Worm (Caenorhabditis elegans): Measurements from ENCODE around the gene C06E1.11.

The C06E1.11 gene

ce11 chrIII:8621002-8621401, 4.5 kb upstream of the C06E1.11 start:
- TF ChIP-seq nfya-1 (tag; optimal IDR thresholded peaks at IDR 0.05) (peak; percentile 18), sox-2 (GFP tag; IDR thresholded peaks at IDR 0.05) (no peak), mec-3 (tag; optimal IDR thresholded peaks at IDR 0.05; ENCODE audit: borderline replicate concordance) (no peak), nhr-232 (tag; optimal IDR thresholded peaks at IDR 0.05) (no peak), ceh-2 (tag; optimal IDR thresholded peaks at IDR 0.05) (no peak)

DNA sequence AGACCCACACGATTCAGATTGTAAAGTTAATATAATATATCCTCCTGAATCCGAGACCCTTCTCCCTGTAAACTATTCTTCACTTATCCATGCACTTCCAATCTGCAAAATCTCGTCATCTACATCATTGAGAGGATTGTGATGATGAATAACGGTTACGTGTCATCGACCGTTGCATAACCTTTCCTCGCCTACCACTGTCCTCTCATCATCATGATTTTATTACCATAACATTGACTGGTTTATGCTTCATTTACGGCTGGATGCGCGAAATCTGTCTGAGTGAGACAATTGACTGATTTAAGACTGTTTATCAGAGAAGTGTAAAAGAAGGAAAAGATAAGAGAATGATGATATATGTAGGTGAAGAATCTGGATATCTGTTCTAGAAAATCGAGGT, 3.8 kb upstream of the C06E1.11 start:
- no peak for TF ChIP-seq eyg-1 (tag; optimal IDR thresholded peaks at IDR 0.05)
- no peak for TF ChIP-seq npax-4 (tag; optimal IDR thresholded peaks at IDR 0.05)
- no peak for TF ChIP-seq ceh-22 (tag; optimal IDR thresholded peaks at IDR 0.05)
- no peak for TF ChIP-seq ceh-48 (tag; optimal IDR thresholded peaks at IDR 0.05)
- no peak for TF ChIP-seq hlh-30 (tag; optimal IDR thresholded peaks at IDR 0.05; ENCODE audit: insufficient read depth)
- TF ChIP-seq ceh-6 (GFP tag; optimal IDR thresholded peaks at IDR 0.05) = no peak
- TF ChIP-seq unc-3 (GFP tag; conservative IDR thresholded peaks at IDR 0.05) = no peak
- no peak for TF ChIP-seq unc-3 (tag; optimal IDR thresholded peaks at IDR 0.05)
- TF ChIP-seq pag-3 (tag; optimal IDR thresholded peaks at IDR 0.05; ENCODE audit: borderline replicate concordance) = no peak
- no peak for TF ChIP-seq ttx-3 (tag; optimal IDR thresholded peaks at IDR 0.05)
- TF ChIP-seq unc-42 (tag; optimal IDR thresholded peaks at IDR 0.05) = no peak
- TF ChIP-seq ama-1 (optimal IDR thresholded peaks at IDR 0.05) = no peak
- no peak for TF ChIP-seq ets-4 (tag; optimal IDR thresholded peaks at IDR 0.05)
- no peak for TF ChIP-seq nhr-11 (tag; optimal IDR thresholded peaks at IDR 0.05)
- no peak for TF ChIP-seq ceh-14 (tag; optimal IDR thresholded peaks at IDR 0.05)
- no peak for TF ChIP-seq madf-2 (tag; optimal IDR thresholded peaks at IDR 0.05)

- no peak for TF ChIP-seq mec-3 (tag; optimal IDR thresholded peaks at IDR 0.05; ENCODE audit: borderline replicate concordance)
- TF ChIP-seq tbx-2 (tag; optimal IDR thresholded peaks at IDR 0.05) = no peak
- no peak for TF ChIP-seq nhr-232 (tag; optimal IDR thresholded peaks at IDR 0.05)
- TF ChIP-seq fkh-6 (tag; optimal IDR thresholded peaks at IDR 0.05) = no peak
- no peak for TF ChIP-seq pqm-1 (tag; optimal IDR thresholded peaks at IDR 0.05)
Measured at ce11 chrIII:8618412-8618960, 2.0 kb upstream of the C06E1.11 start, which contains the start of gene C13G5.2. Gene C13G5.2 (minus strand): TSS chrIII:8618462.

- TF ChIP-seq pha-4 (tag; optimal IDR thresholded peaks at IDR 0.05) (no peak), nfya-1 (tag; optimal IDR thresholded peaks at IDR 0.05) (no peak), pax-1 (tag; optimal IDR thresholded peaks at IDR 0.05) (no peak), ama-1 (optimal IDR thresholded peaks at IDR 0.05) (no peak), pros-1 (tag; optimal IDR thresholded peaks at IDR 0.05) (no peak), unc-42 (tag; optimal IDR thresholded peaks at IDR 0.05) (peak; percentile 47), sdc-2 (tag; optimal IDR thresholded peaks at IDR 0.05) (no peak), pat-9 (tag; optimal IDR thresholded peaks at IDR 0.05) (no peak)
Measured at ce11 chrIII:8614490-8614889, 2.0 kb downstream of the C06E1.11 start, which contains the start of gene rha-2. Gene rha-2 (minus strand): TSS chrIII:8614569.

- no peak for TF ChIP-seq tbx-7 (tag; optimal IDR thresholded peaks at IDR 0.05)
- TF ChIP-seq unc-42 (tag; optimal IDR thresholded peaks at IDR 0.05) = no peak
- TF ChIP-seq ets-4 (tag; optimal IDR thresholded peaks at IDR 0.05) = no peak
- TF ChIP-seq Y22D7AL.16 (tag; optimal IDR thresholded peaks at IDR 0.05) = no peak
- no peak for TF ChIP-seq fkh-10 (GFP tag; optimal IDR thresholded peaks at IDR 0.05)
- TF ChIP-seq sdc-2 (tag; optimal IDR thresholded peaks at IDR 0.05) = no peak
Measured at ce11 chrIII:8613573-8613972, 2.9 kb downstream of the C06E1.11 start.

DNA sequence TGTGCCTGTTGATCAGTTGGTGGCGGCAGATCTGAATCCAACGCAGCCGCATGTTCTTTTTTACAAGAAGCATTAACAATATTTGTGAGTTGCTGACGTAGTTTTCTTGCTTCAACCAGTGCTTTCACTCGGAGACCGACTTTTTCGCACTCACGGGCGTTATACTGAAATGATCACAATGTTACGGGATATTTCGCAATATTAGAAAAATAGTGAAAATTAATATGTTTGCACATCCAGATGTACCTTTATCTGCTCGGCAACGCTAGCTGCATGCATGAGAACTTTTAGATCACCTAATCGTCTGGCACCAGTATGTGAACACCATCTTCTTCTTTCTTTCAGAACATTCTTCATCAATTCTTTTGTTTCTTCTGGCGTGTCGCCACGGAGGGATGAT, 5.2 kb downstream of the C06E1.11 start:
- no peak for TF ChIP-seq unc-86 (tag; optimal IDR thresholded peaks at IDR 0.05)
- no peak for TF ChIP-seq K09A11.1 (tag; optimal IDR thresholded peaks at IDR 0.05; ENCODE audit: insufficient read depth)
- no peak for TF ChIP-seq ceh-22 (tag; optimal IDR thresholded peaks at IDR 0.05)
- TF ChIP-seq npax-4 (tag; optimal IDR thresholded peaks at IDR 0.05) = no peak
- no peak for TF ChIP-seq rnt-1 (tag; optimal IDR thresholded peaks at IDR 0.05)
- no peak for TF ChIP-seq nhr-232 (tag; optimal IDR thresholded peaks at IDR 0.05)
- TF ChIP-seq ztf-16 (tag; optimal IDR thresholded peaks at IDR 0.05) = no peak
- TF ChIP-seq tbx-2 (tag; optimal IDR thresholded peaks at IDR 0.05) = no peak
- TF ChIP-seq hlh-15 (tag; optimal IDR thresholded peaks at IDR 0.05) = no peak
- no peak for TF ChIP-seq C38D4.7 (GFP tag; optimal IDR thresholded peaks at IDR 0.05)
- no peak for TF ChIP-seq ceh-30 (tag; optimal IDR thresholded peaks at IDR 0.05)
- TF ChIP-seq dmd-4 (tag; optimal IDR thresholded peaks at IDR 0.05; ENCODE audit: borderline replicate concordance) = no peak
- no peak for TF ChIP-seq ceh-19 (GFP tag; optimal IDR thresholded peaks at IDR 0.05)
